Worm (Caenorhabditis elegans): ENCODE results near the gene gly-10.
A peak's percentile ranks its signal among the peaks of the same experiment; 100 is the strongest.

Gene gly-10

DNA sequence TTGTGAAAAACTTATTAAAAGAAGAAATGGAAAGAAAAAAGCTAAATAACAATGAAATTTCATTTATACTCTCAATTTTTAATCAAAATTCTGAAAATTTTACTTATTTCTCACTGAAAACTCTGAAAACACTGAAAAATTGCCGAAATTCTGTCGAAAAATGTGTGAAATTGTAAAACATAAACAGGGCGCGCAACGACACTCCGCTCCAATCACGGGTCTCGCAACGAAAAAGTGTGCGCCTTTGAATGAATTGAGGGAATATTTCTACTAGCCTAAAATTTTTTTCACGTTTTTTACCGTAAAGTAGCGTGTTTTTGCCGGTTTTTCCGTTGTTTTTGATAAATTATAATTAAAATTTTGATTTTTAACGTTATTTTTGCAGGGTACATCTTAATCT is 1.4 kb upstream of the gly-10 start, which contains the start of gene rpl-18 (continued):
- TF ChIP-seq lin-15B (tag; optimal IDR thresholded peaks at IDR 0.05), result peak; percentile 95
- TF ChIP-seq nhr-28 (tag; optimal IDR thresholded peaks at IDR 0.05), result no peak
- TF ChIP-seq sup-37 (GFP tag; optimal IDR thresholded peaks at IDR 0.05), result no peak
- no peak for TF ChIP-seq sptf-1 (tag; optimal IDR thresholded peaks at IDR 0.05)
- TF ChIP-seq hpl-2 (GFP tag; optimal IDR thresholded peaks at IDR 0.05), result no peak
- TF ChIP-seq snu-23 (GFP tag; optimal IDR thresholded peaks at IDR 0.05), result peak; percentile 87
- no peak for TF ChIP-seq aha-1 (tag; optimal IDR thresholded peaks at IDR 0.05)
- no peak for TF ChIP-seq nhr-84 (tag; optimal IDR thresholded peaks at IDR 0.05)
- no peak for TF ChIP-seq zip-4 (GFP tag; optimal IDR thresholded peaks at IDR 0.05)
- TF ChIP-seq tbx-2 (tag; optimal IDR thresholded peaks at IDR 0.05), result peak; percentile 72
- TF ChIP-seq ceh-82 (tag; optimal IDR thresholded peaks at IDR 0.05), result peak; percentile 39 to 86 (median 64)
- no peak for TF ChIP-seq tlp-1 (tag; optimal IDR thresholded peaks at IDR 0.05)
- TF ChIP-seq hlh-4 (tag; optimal IDR thresholded peaks at IDR 0.05), result no peak
- peak; percentile 74 to 84 (median 80) for TF ChIP-seq dpl-1 (GFP tag; optimal IDR thresholded peaks at IDR 0.05)
- TF ChIP-seq nhr-85 (tag), result peak; percentile 72
- TF ChIP-seq fkh-8 (tag; optimal IDR thresholded peaks at IDR 0.05), result peak; percentile 69
- no peak for TF ChIP-seq C04F5.9 (tag; optimal IDR thresholded peaks at IDR 0.05)
- TF ChIP-seq ets-5 (GFP tag; IDR thresholded peaks at IDR 0.05), result no peak
- TF ChIP-seq nhr-11 (tag; optimal IDR thresholded peaks at IDR 0.05), result no peak
- TF ChIP-seq isw-1 (GFP tag; IDR thresholded peaks at IDR 0.05), result peak; percentile 65
- TF ChIP-seq ama-1 (optimal IDR thresholded peaks at IDR 0.05), result no peak
- TF ChIP-seq egl-27 (tag; optimal IDR thresholded peaks at IDR 0.05), result no peak
- no peak for TF ChIP-seq nhr-76 (tag; optimal IDR thresholded peaks at IDR 0.05)
- TF ChIP-seq lsy-2 (tag; optimal IDR thresholded peaks at IDR 0.05), result peak; percentile 88 to 94
- peak; percentile 53 for TF ChIP-seq dsc-1 (tag; optimal IDR thresholded peaks at IDR 0.05)
- TF ChIP-seq nhr-47 (tag; optimal IDR thresholded peaks at IDR 0.05), result peak; percentile 79
- TF ChIP-seq nhr-77 (tag; optimal IDR thresholded peaks at IDR 0.05), result peak; percentile 58
- TF ChIP-seq C16A3.4 (tag; optimal IDR thresholded peaks at IDR 0.05), result peak; percentile 83
- no peak for TF ChIP-seq efl-3 (GFP tag; optimal IDR thresholded peaks at IDR 0.05)
- TF ChIP-seq lin-14 (GFP tag; optimal IDR thresholded peaks at IDR 0.05), result no peak
- TF ChIP-seq unc-62 (GFP tag; optimal IDR thresholded peaks at IDR 0.05), result no peak
- TF ChIP-seq grh-1 (GFP tag; IDR thresholded peaks at IDR 0.05), result no peak

DNA sequence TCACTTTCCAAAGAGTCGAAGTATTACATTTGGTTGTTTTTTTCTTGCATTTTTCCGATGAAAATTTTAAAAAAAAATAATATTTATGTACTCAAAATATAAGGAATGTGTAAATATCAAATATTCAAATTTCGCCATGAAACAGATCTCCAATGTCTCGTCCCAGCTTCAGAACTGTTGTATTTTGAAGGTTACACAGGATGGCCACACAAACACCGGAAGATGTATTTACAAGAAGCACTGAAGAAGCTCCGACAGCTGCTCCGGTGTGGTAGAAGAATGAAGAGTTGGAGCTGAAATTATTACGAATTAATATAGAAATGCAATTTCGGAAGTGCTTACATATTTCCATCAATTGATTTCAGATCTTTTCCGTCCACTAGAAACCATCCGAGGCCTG is 3.4 kb downstream of the gly-10 start:
- TF ChIP-seq lin-13 (GFP tag; optimal IDR thresholded peaks at IDR 0.05), result no peak
- TF ChIP-seq nhr-47 (tag; optimal IDR thresholded peaks at IDR 0.05), result no peak
- no peak for TF ChIP-seq unc-98 (GFP tag; IDR thresholded peaks at IDR 0.05)
- no peak for TF ChIP-seq ces-1 (GFP tag; optimal IDR thresholded peaks at IDR 0.05)
- TF ChIP-seq ceh-63 (GFP tag; optimal IDR thresholded peaks at IDR 0.05), result no peak
- TF ChIP-seq zip-4 (GFP tag; optimal IDR thresholded peaks at IDR 0.05), result no peak
- TF ChIP-seq tlp-1 (tag; optimal IDR thresholded peaks at IDR 0.05), result no peak
- no peak for TF ChIP-seq aly-2 (tag; optimal IDR thresholded peaks at IDR 0.05)
- no peak for TF ChIP-seq tbx-2 (tag; optimal IDR thresholded peaks at IDR 0.05)

DNA sequence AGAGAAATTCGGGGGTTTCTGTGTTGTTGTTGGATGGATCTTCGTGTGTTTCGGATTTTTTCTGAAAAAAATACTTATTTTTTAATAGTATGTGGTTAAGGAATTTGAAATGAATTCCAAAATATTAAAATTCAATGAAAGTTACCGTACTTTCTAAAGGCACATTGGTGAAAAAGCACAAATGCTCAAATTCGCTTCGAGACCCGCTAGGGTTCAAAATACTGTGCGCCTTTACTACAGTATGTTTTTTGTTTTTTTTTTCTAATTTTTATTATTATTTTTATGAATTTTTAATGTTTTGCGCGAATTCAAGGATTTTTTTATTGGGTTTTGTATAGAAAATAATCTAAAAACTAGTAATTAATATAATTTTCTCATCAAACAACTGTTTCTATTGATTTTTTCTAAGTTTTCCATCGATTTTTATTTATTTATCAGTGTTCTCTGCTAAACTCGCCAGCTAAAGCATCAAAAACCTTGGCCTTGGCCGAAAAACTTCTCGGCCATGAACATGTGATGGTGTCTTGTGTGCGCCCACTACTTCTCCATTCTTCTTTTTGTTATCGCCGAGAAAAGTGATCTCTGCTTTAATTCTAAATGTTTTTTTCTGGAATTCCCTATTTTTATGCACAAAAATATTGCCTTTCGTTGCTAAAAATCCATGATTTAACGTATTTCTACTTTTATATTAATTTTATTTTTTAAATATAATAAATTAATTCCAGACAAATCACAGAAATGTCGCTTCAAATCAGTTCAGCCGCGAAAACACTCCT is 4.5 kb downstream of the gly-10 start, which contains the start of gene iscu-1:
TSS of gene iscu-1 (plus strand) at position 726 of the 776 bp plus-strand sequence.
- peak; percentile 77 for TF ChIP-seq lir-3 (tag; optimal IDR thresholded peaks at IDR 0.05; ENCODE audit: poor library complexity)
- no peak for TF ChIP-seq nhr-237 (tag; optimal IDR thresholded peaks at IDR 0.05)
- no peak for TF ChIP-seq swsn-7 (tag; optimal IDR thresholded peaks at IDR 0.05)
- TF ChIP-seq unc-130 (tag; optimal IDR thresholded peaks at IDR 0.05), result peak; percentile 1
- TF ChIP-seq nhr-20 (tag; optimal IDR thresholded peaks at IDR 0.05), result peak; percentile 44
- peak; percentile 60 to 73 for TF ChIP-seq lsy-2 (tag; optimal IDR thresholded peaks at IDR 0.05)
- TF ChIP-seq unc-98 (GFP tag; IDR thresholded peaks at IDR 0.05), result no peak
- peak; percentile 0 for TF ChIP-seq dsc-1 (tag; optimal IDR thresholded peaks at IDR 0.05)
- peak; percentile 16 for TF ChIP-seq xbp-1 (tag; optimal IDR thresholded peaks at IDR 0.05)
- peak; percentile 34 for TF ChIP-seq fkh-8 (tag; optimal IDR thresholded peaks at IDR 0.05)
- peak in 1 of 6 experiments; percentile 13 for TF ChIP-seq elt-3 (tag; optimal IDR thresholded peaks at IDR 0.05)
- peak; percentile 49 for TF ChIP-seq nhr-47 (tag; optimal IDR thresholded peaks at IDR 0.05)
- peak; percentile 34 to 40 for TF ChIP-seq efl-1 (optimal IDR thresholded peaks at IDR 0.05)
- TF ChIP-seq efl-1 (GFP tag; optimal IDR thresholded peaks at IDR 0.05 in 1 of 2), result peak; percentile 50 to 88
- TF ChIP-seq aha-1 (tag; optimal IDR thresholded peaks at IDR 0.05), result no peak
- no peak for TF ChIP-seq mab-9 (GFP tag; IDR thresholded peaks at IDR 0.05)
- peak; percentile 39 for TF ChIP-seq lin-13 (GFP tag; optimal IDR thresholded peaks at IDR 0.05)
- TF ChIP-seq lin-15B (tag; optimal IDR thresholded peaks at IDR 0.05), result peak; percentile 36
- TF ChIP-seq pqm-1 (tag; optimal IDR thresholded peaks at IDR 0.05), result no peak
- TF ChIP-seq skn-1 (tag; optimal IDR thresholded peaks at IDR 0.05), result peak; percentile 42
- TF ChIP-seq egl-13 (tag; optimal IDR thresholded peaks at IDR 0.05), result peak; percentile 16
